Worm (Caenorhabditis elegans): Measurements from ENCODE around the gene ZC449.8.

DNA sequence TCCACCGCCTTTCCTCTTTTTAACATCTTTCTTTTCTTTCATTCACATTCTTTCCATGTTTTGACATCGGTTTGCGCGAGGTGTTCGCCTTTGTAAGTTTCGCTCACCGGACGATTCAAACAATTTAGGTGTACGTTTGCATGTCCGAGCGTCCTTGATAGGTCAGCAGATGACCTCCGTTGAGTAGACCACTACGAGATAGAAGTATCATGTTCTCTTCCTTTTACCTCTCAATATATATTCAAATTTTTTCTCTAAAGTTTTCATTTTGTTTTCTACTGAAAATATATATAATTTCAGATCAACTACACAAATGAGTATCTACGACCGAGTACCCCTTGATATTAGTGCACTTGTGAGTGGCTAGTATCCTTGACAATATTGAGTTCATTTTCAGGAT, 44.9 kb downstream of the ZC449.8 start, which contains the start of gene C24H10.3:
- TF ChIP-seq dmd-9 (GFP tag; IDR thresholded peaks at IDR 0.05) (no peak), hlh-30 (tag; optimal IDR thresholded peaks at IDR 0.05; ENCODE audit: insufficient read depth) (no peak), mdt-29 (GFP tag; IDR thresholded peaks at IDR 0.05) (no peak), nhr-28 (tag; optimal IDR thresholded peaks at IDR 0.05) (no peak), pqm-1 (tag; optimal IDR thresholded peaks at IDR 0.05) (no peak), aly-2 (tag; optimal IDR thresholded peaks at IDR 0.05) (no peak), nhr-237 (tag; optimal IDR thresholded peaks at IDR 0.05) (no peak), snpc-4 (tag; optimal IDR thresholded peaks at IDR 0.05) (no peak)
